Worm (Caenorhabditis elegans): ENCODE data around the gene str-85.

str-85 gene

DNA sequence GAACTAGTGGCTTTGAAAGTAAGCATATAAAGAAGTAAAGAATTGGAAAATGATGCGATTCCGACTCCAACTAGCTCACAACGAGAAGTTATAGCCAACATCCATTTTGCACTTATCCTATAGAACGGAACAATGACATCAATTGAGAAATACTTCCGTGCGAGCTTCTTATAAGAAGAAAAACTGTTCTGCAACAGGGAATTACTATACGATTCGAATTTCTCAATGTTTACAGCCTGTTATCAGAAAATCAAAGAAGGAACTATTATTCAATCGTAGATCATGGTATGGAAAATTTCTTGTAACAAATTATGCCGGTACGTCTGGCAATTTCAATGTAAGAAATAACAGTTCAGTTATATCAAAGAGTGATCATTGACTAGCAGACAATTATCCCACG, at the start of gene str-85:
Gene str-85, minus strand, starts transcription at position 101 of the 400 bp plus-strand sequence.
- TF ChIP-seq unc-62 (GFP tag; optimal IDR thresholded peaks at IDR 0.05), result no peak

DNA sequence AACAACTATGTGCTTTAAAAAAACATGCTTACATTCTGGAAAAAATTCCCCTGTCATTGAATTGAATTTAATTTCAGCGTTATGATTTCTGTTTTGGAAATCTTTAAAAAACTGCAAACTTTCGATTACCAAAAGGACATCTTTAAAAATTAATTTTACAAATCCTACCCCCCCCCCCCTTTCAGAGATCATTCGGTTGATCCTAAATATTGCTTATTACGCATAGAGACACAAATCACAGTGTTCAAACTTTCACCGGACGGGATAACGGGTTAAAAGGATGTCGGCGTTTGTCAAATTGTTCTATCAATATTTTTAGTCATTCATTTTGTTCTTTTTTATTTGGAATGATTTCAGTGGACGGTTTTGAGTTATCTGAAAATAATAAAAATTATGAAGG, 47.6 kb upstream of the str-85 start, which contains the start of gene C25E10.4:
Gene C25E10.4, plus strand, starts transcription at position 301 of the 400 bp plus-strand sequence.
- TF ChIP-seq unc-62 (GFP tag; optimal IDR thresholded peaks at IDR 0.05), result no peak

DNA sequence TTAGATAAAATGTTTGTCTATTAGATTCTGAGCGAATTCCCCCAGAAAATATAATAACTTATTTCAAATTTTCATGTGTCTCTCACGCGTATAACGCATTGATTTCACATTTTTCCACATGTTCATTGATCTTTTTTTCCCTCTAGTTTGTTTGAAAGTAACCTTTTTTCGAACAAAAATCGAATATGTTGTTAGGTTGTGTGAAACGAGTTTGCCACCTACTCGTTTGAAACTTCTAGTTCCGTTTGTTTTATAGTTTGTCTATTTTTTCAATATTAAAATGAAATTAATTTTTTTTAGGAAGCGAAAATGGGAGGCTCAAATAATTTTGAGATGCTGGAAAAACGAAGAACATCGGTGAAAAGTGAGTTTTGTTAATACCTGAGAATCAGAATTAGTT, 44.6 kb upstream of the str-85 start, which contains the start of gene C25E10.5:
Gene C25E10.5, plus strand, starts transcription at position 301 of the 400 bp plus-strand sequence.
- TF ChIP-seq unc-62 (GFP tag; optimal IDR thresholded peaks at IDR 0.05), result no peak

DNA sequence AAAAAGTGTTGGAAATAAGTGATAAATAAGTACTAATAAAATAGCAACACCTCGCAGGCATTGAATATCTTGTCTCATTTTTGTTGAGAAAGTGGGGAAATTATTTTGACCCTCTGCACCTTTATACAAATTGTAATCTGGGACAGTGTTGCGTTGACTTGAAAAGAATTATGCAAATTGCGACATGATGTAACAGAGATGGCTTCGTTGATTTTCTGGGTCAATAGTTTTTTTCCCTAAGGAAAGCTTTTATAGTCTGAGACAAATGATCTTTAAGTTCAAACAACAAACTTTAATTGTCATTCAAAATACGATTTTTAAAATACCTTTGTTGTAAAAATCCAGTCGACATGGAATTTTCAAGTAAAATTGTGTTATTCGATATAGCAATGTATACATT, 39.1 kb upstream of the str-85 start, which contains the start of gene bus-1:
Gene bus-1, minus strand, starts transcription at position 101 of the 400 bp plus-strand sequence.
- TF ChIP-seq unc-62 (GFP tag; optimal IDR thresholded peaks at IDR 0.05), result no peak

DNA sequence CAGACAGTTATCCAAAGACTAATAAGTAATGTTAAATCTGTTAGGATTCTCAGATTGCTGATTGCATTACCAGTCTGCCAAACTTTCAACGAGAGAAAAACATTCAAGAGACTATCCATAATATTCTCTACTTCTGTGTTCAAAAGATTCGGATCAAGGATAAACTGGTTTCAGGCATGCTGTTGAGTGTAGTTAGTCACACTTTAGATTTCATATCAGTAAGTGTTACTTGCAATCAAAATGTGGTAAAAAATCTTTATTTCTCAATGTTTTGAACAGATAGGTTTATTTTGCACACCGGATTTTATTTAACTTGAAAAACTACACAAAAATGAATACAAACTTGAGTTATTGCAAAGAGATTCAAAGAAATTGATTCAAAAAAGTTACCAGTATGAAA, 36.4 kb upstream of the str-85 start, which contains the start of gene oac-41:
Gene oac-41, minus strand, starts transcription at position 101 of the 400 bp plus-strand sequence.
- no peak for TF ChIP-seq unc-62 (GFP tag; optimal IDR thresholded peaks at IDR 0.05)

DNA sequence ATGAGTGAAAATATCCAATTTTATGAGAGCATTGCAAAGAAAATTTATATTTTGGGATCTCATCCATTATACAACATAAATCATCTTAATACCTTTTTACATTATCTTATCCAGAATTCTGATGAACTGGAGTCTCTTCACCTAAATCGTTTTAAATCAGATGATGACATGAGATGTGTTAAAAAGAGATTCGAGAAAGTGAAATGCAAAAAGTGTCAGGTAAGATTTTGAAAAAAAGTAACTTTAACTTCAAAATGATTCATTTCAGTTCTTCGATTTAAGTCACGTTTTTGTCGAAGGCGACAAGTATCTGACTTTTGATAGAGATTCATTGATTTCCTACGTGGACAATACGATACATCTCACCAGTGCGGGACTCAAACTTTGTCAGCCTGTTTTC, 33.2 kb upstream of the str-85 start:
- TF ChIP-seq unc-62 (GFP tag; optimal IDR thresholded peaks at IDR 0.05), result no peak

DNA sequence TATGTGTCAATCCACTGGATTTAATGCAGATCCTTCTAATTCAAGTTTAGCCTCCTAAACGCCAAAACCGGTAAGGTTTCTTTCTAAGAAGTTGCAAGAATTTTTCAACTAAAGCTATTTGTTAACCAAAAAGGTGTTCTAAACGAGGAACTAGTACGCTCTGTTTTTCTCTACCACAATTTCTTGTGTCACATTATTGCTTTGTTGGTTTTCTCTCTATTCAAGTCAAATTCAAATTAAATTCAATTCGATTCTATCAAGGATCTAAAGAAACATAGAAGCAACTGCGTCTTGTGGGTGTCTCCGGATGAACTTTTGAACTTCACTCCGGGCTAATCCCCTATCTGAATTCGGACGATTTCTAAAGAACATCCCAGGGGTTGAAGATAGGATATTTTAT, 30.8 kb upstream of the str-85 start, which contains the start of gene oac-40:
Gene oac-40, plus strand, starts transcription at position 301 of the 400 bp plus-strand sequence.
- no peak for TF ChIP-seq unc-62 (GFP tag; optimal IDR thresholded peaks at IDR 0.05)

DNA sequence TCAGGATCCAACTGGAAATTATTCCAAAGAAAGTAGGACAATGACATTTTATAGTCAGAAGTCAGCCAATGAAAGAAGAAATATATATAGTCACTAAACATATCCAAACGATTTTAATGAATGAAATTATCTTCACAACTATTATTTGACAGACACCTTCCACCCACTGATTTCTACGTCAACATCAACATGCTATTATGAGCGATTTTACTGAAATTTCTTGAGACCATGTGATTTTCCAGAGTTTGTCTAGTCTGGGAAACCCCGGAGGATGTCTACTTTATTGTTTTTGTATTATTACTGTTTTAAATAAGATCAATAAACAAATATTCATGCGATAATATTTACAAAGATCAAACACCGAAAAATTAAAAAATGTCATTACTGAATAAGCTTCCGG, 29.9 kb upstream of the str-85 start, which contains the start of gene srt-18:
Gene srt-18, minus strand, starts transcription at position 101 of the 400 bp plus-strand sequence.
- TF ChIP-seq unc-62 (GFP tag; optimal IDR thresholded peaks at IDR 0.05), result no peak

DNA sequence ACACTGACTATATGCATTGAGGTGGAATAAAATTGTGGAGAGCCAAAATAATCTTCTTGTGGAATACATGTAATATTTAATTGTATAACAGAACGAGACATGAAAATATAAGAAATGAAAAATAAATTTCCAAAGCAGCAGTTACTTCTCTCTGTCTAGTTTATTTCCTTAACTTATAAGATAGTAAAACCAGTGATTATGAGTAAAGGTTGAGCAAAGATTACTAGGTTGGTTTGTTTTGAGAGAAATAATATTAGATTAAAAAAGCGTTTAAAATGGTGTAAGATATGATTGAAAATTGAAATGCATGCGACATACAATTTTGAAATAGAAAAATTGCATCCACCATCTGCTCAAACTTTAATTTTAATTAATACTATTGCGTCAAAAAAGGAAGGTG, 28.1 kb upstream of the str-85 start, which contains the start of gene srh-201:
Gene srh-201, minus strand, starts transcription at position 101 of the 400 bp plus-strand sequence.
- no peak for TF ChIP-seq unc-62 (GFP tag; optimal IDR thresholded peaks at IDR 0.05)

DNA sequence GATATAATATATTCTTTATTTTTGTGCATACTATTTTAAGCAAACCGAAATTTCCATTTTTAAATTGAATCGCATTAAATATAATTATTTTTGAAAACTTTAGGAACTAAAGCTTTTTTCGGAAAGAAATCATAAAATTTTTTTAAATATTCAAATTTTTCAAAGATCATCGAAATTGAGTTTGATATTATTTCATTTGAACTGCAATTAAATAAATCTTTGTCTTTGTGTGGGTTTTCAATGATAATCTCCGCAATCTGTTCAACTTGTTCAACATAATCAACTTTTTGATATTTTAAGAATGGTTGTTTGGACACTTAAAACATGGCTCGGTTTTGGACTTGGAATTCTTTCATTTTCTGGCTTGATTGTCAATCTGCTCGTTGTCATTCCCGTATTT, 23.5 kb upstream of the str-85 start, which contains the start of gene srx-2:
Gene srx-2, plus strand, starts transcription at position 301 of the 400 bp plus-strand sequence.
- no peak for TF ChIP-seq unc-62 (GFP tag; optimal IDR thresholded peaks at IDR 0.05)

DNA sequence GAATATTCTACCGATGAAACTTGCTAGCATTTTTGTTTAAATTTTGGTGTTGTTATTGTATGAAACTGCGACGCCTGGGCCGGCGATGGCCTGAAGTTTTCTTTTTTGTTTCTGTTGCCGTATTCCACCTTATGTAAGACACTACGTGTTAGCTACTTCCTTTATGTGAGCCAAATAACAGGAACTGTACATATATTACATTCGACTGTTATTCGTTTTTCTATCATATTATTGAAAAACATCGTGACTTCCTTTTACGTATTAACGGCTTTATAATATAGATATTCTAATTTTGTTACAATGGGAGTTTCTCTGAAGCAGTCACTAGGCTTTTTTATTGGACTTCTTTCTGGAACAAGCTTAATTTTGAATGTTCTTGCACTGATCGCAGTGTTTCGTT, 19.6 kb upstream of the str-85 start, which contains the start of gene srx-3:
Gene srx-3, plus strand, starts transcription at position 301 of the 400 bp plus-strand sequence.
- no peak for TF ChIP-seq unc-62 (GFP tag; optimal IDR thresholded peaks at IDR 0.05)

DNA sequence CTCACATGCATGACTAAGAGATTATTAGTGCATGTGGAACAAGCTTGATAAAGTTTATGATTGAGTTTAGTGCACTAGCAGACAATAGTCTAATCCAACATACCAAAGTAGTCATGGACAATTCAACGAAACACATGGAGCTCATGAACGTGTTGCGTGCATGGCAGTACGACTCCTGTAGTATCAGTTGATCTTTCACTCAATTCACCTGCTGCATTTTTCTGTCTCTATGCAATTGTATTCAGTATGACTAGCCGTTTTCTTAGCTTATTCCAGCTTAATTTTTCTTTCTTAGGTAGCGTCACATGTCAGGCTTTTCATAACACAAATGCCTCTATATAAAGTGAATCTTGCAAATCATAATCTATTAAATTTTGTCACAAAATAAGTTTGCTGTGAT, 17.7 kb upstream of the str-85 start, which contains the start of gene srx-1:
Gene srx-1, plus strand, starts transcription at position 382 of the 400 bp plus-strand sequence.
- TF ChIP-seq unc-62 (GFP tag; optimal IDR thresholded peaks at IDR 0.05), result no peak

DNA sequence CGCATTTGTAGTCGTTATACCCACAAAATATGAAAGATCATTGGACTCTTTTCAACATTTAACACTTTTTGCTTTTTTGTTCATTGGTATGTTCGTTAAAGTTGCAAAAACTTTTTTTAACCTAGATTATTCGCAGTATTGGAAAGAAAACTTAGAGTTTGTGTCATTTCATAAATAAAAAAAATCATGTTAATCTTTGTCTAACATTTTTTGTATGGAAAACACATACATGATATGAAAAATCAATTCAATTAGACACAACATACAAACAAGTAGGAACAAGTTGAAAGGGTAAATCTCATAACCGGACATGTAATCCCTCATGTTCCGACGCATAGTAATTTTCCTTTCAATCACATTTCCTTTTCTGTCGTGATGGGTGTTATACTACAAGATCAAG, 15.5 kb upstream of the str-85 start, which contains the start of gene F59E11.2:
Gene F59E11.2, plus strand, starts transcription at position 301 of the 400 bp plus-strand sequence.
- no peak for TF ChIP-seq unc-62 (GFP tag; optimal IDR thresholded peaks at IDR 0.05)

DNA sequence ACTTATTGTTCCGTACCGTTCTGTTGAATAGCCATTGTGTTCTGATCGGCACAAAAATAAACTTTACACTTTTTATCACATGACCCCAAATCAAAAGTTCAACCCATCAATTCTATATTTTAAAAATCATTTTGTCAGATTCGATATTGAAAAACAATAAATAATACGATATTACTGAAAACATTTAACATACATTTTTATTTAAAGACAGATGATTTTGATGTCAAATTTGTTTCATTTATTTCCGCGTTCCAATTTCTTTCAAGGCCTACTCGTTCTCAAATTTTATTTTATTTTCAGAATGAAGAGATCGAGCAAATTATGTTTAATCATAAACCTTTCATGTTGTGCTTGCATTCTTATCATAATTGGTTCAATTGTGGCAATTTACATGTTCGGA, 9.2 kb upstream of the str-85 start, which contains the start of gene F59E11.5:
Gene F59E11.5, plus strand, starts transcription at position 301 of the 400 bp plus-strand sequence.
- TF ChIP-seq unc-62 (GFP tag; optimal IDR thresholded peaks at IDR 0.05), result no peak

DNA sequence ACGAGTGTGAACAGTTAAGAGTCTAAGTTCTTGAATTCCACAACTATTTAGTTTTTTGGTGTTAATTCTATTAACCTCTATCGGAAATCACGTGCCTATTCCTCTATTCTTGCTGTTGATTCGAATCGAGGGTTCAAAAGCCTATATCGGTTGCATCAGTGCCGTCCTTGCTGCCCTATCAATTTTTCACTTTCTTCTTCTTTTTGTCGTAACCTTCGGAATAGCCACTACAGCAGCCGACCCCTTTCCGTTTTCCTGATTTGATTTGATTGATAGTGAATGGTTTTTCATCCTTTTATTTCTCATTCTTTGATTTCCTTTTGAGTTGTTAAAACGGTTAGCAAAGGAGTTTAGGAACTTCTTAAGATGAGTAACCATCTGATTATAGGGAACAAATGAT, 8.6 kb upstream of the str-85 start:
- TF ChIP-seq unc-62 (GFP tag; optimal IDR thresholded peaks at IDR 0.05), result no peak

DNA sequence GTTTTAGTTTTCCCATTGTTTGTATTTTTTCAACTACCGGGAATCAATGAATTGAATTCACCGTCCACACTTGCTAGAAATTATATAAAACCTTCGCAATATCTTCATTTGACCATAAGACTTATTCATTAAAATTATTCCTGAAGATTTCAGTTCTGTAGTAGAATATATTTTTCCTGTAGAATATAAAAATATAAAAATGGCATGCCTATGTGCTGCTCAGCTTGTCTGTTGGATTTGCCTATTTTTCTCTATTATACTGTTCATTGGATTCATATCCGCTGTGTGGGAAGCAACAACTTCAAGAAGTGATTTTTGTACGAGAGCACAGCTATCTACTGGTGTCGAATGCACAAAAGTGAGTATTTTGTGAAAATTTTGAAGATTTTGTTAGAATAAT, 6.0 kb upstream of the str-85 start, which contains the start of gene F59E11.6:
Gene F59E11.6, plus strand, starts transcription at position 111 of the 400 bp plus-strand sequence.
- no peak for TF ChIP-seq unc-62 (GFP tag; optimal IDR thresholded peaks at IDR 0.05)

DNA sequence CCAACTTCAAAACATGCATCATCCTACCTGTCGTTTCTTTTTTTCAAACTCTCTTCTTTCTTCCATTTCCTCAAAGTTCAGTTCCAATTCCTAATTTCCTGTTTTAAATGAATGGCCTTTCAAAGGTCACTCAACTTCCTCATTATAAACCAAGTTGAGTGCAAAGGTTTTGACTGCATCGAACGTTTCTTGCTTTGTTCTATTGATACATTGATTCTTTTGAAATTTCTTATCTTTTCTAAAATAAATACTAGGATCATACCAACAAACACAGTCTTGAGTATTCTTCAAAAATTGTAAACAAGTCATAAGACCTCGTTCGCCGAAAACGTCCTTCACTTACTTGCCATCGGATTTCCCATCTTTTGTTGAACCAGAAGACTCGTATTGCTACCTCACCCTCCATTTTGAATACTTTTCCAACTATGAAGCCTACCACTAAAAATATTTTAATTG, 4.6 kb upstream of the str-85 start, which contains the start of gene F59E11.7:
Gene F59E11.7, plus strand, starts transcription at position 51 of the 456 bp plus-strand sequence.
- TF ChIP-seq unc-62 (GFP tag; optimal IDR thresholded peaks at IDR 0.05), result no peak
